Worm (Caenorhabditis elegans) whole organism, mixed stage, embryonic: ENCODE data around the gene sfxn-1.4.
A peak's percentile ranks its signal among the peaks of the same experiment; 100 is the strongest.

ENCODE experiments used
- M03D4.4 ChIP-seq: sonication (generic microtip); optimal IDR thresholded peaks from 2 replicates; lab custom pipeline; 2017; ENCODE audit warnings: mild to moderate bottlenecking, missing genetic modification characterization, missing compliant biosample characterization
- bed-3 ChIP-seq: fragments of 200-800 bp; sonication (Bioruptor generic); optimal IDR thresholded peaks from 3 replicates; lab custom pipeline; 2018; ENCODE audit warnings: mild to moderate bottlenecking, missing genetic modification characterization, moderate library complexity, missing compliant biosample characterization
- blmp-1 ChIP-seq: fragments of 150-350 bp; optimal IDR thresholded peaks from 2 replicates; lab custom pipeline; 2014; ENCODE audit warnings: missing biosample characterization, missing genetic modification characterization
- ceh-39 ChIP-seq: fragments of 150-350 bp; optimal IDR thresholded peaks from 2 replicates; lab custom pipeline; 2014; ENCODE audit warnings: missing biosample characterization, missing genetic modification characterization
- ceh-43 ChIP-seq: fragments of 200-800 bp; sonication (Bioruptor generic); optimal IDR thresholded peaks from 2 replicates; lab custom pipeline; 2018; ENCODE audit warnings: mild to moderate bottlenecking, missing genetic modification characterization, moderate library complexity, missing compliant biosample characterization
- ceh-83 ChIP-seq: fragments of 200-800 bp; sonication (Bioruptor generic); optimal IDR thresholded peaks from 2 replicates; lab custom pipeline; 2018; ENCODE audit warnings: mild to moderate bottlenecking, missing genetic modification characterization, missing compliant biosample characterization
- ces-1 ChIP-seq: fragments of 150-350 bp; optimal IDR thresholded peaks from 2 replicates; lab custom pipeline; 2014; ENCODE audit warnings: missing biosample characterization, missing genetic modification reagents, missing genetic modification characterization
- drap-1 ChIP-seq: fragments of 200-800 bp; sonication (Bioruptor generic); optimal IDR thresholded peaks from 3 replicates; lab custom pipeline; 2018; ENCODE audit warnings: mild to moderate bottlenecking, missing genetic modification characterization, missing compliant biosample characterization
- elt-1 ChIP-seq: sonication (generic microtip); optimal IDR thresholded peaks from 2 replicates; lab custom pipeline; 2017; ENCODE audit warnings: missing genetic modification characterization, mild to moderate bottlenecking, missing compliant biosample characterization, antibody characterized with exemption, moderate library complexity, borderline replicate concordance; ENCODE audit not compliant: insufficient read depth
- flh-1 ChIP-seq: fragments of 200-800 bp; sonication (Bioruptor generic); optimal IDR thresholded peaks from 2 replicates; lab custom pipeline; 2018; ENCODE audit warnings: mild to moderate bottlenecking, missing genetic modification characterization, moderate library complexity, missing compliant biosample characterization
- hlh-1 ChIP-seq: fragments of 150-350 bp; optimal IDR thresholded peaks from 2 replicates; lab custom pipeline; 2014; ENCODE audit warnings: missing biosample characterization, missing genetic modification reagents, missing genetic modification characterization
- lin-13 ChIP-seq: fragments of 150-350 bp; optimal IDR thresholded peaks from 2 replicates; lab custom pipeline; 2014; ENCODE audit warnings: missing biosample characterization, missing genetic modification characterization
- lin-32 ChIP-seq: fragments of 200-800 bp; sonication (Bioruptor generic); optimal IDR thresholded peaks from 2 replicates; lab custom pipeline; 2018; ENCODE audit warnings: mild to moderate bottlenecking, missing genetic modification characterization, missing compliant biosample characterization
- lsy-2 ChIP-seq: fragments of 150-350 bp; optimal IDR thresholded peaks from 2 replicates; lab custom pipeline; 2014; ENCODE audit warnings: missing biosample characterization, missing genetic modification characterization
- mab-5 ChIP-seq: fragments of 150-350 bp; optimal IDR thresholded peaks from 2 replicates; lab custom pipeline; 2014; ENCODE audit warnings: missing biosample characterization, missing genetic modification characterization
- mls-2 ChIP-seq: sonication (generic microtip); optimal IDR thresholded peaks from 2 replicates; lab custom pipeline; 2016; ENCODE audit warnings: mild to moderate bottlenecking, missing genetic modification characterization, moderate library complexity, missing compliant biosample characterization
- nhr-2 ChIP-seq: fragments of 150-350 bp; optimal IDR thresholded peaks from 2 replicates; lab custom pipeline; 2014; ENCODE audit warnings: missing biosample characterization, missing genetic modification characterization
- nhr-237 ChIP-seq: fragments of 150-350 bp; optimal IDR thresholded peaks from 2 replicates; lab custom pipeline; 2014; ENCODE audit warnings: missing biosample characterization, missing genetic modification characterization
- nhr-28 ChIP-seq: fragments of 150-350 bp; optimal IDR thresholded peaks from 2 replicates; lab custom pipeline; 2014; ENCODE audit warnings: missing biosample characterization, missing genetic modification characterization
- nhr-76 ChIP-seq: sonication (generic microtip); optimal IDR thresholded peaks from 2 replicates; lab custom pipeline; 2017; ENCODE audit warnings: missing biosample characterization, missing genetic modification characterization
- pha-4 ChIP-seq: fragments of 150-350 bp; optimal IDR thresholded peaks from 2 replicates; lab custom pipeline; 2018; ENCODE audit warnings: missing biosample characterization, missing genetic modification reagents, missing genetic modification characterization
- sem-2 ChIP-seq: fragments of 200-800 bp; sonication (Bioruptor generic); optimal IDR thresholded peaks from 2 replicates; lab custom pipeline; 2018; ENCODE audit warnings: mild to moderate bottlenecking, missing genetic modification characterization, missing compliant biosample characterization
- snpc-4 ChIP-seq: fragments of 150-350 bp; optimal IDR thresholded peaks from 2 replicates; lab custom pipeline; 2014; ENCODE audit warnings: missing biosample characterization, missing genetic modification characterization
- sptf-1 ChIP-seq: sonication (generic microtip); optimal IDR thresholded peaks from 2 replicates; lab custom pipeline; 2017; ENCODE audit warnings: mild to moderate bottlenecking, missing genetic modification characterization, moderate library complexity, missing compliant biosample characterization
- tbx-8 ChIP-seq: fragments of 200-800 bp; sonication (Bioruptor generic); optimal IDR thresholded peaks from 2 replicates; lab custom pipeline; 2018; ENCODE audit warnings: mild to moderate bottlenecking, missing genetic modification characterization, moderate library complexity, missing compliant biosample characterization
- unc-120 ChIP-seq: sonication (generic microtip); optimal IDR thresholded peaks from 2 replicates; lab custom pipeline; 2017; ENCODE audit warnings: missing genetic modification characterization, missing compliant biosample characterization; ENCODE audit not compliant: poor library complexity, severe bottlenecking
- unc-39 ChIP-seq: fragments of 150-350 bp; optimal IDR thresholded peaks from 2 replicates; lab custom pipeline; 2014; ENCODE audit warnings: missing biosample characterization, missing genetic modification characterization
- unc-62 ChIP-seq: fragments of 150-350 bp; optimal IDR thresholded peaks from 2 replicates; lab custom pipeline; 2014; ENCODE audit warnings: missing biosample characterization, missing genetic modification reagents, missing genetic modification characterization
- zip-8 ChIP-seq: fragments of 150-350 bp; optimal IDR thresholded peaks from 2 replicates; lab custom pipeline; 2014; ENCODE audit warnings: missing biosample characterization, missing genetic modification characterization
- ztf-11 ChIP-seq: fragments of 150-350 bp; optimal IDR thresholded peaks from 2 replicates; lab custom pipeline; 2014; ENCODE audit warnings: missing biosample characterization, missing genetic modification characterization

The sfxn-1.4 gene

ce11 chrII:11681136-11681824 is at the start of gene sfxn-1.4, which contains the start of gene C47D12.4:
TSS of gene sfxn-1.4 (minus strand) at chrII:11681236.
TSS of gene C47D12.4 (plus strand) at chrII:11681774.
- TF ChIP-seq ceh-39 (tag; lab: Kevin White, UChicago) (peak; percentile 1), lin-13 (tag; lab: Kevin White, UChicago) (no peak)
- TF ChIP-seq, all 35 proteins: peak for 1

ce11 chrII:11729757-11730535 is 48.9 kb upstream of the sfxn-1.4 start:
- TF ChIP-seq mab-5: no peak
- no peak for TF ChIP-seq nhr-237 (tag; lab: Kevin White, UChicago)
- TF ChIP-seq pha-4 (tag; lab: Kevin White, UChicago): no peak
- TF ChIP-seq lin-32: no peak
- no peak for TF ChIP-seq bed-3 (GFP tag; lab: Kevin White, UChicago)
- no peak for TF ChIP-seq blmp-1
- no peak for TF ChIP-seq lsy-2 (tag; lab: Kevin White, UChicago)
- TF ChIP-seq sptf-1 (tag; lab: Kevin White, UChicago): no peak
- TF ChIP-seq drap-1 (GFP tag; lab: Kevin White, UChicago): no peak
- TF ChIP-seq M03D4.4 (tag; lab: Kevin White, UChicago): no peak
- TF ChIP-seq ceh-43 (GFP tag; lab: Kevin White, UChicago): no peak
- no peak for TF ChIP-seq nhr-28 (tag; lab: Kevin White, UChicago)
- no peak for TF ChIP-seq unc-39 (tag; lab: Kevin White, UChicago)
- no peak for TF ChIP-seq nhr-76
- TF ChIP-seq, all 35 proteins: peak for 0

ce11 chrII:11728545-11729105 is 47.6 kb upstream of the sfxn-1.4 start, which contains the start of gene alh-8:
TSS of gene alh-8 (plus strand) at chrII:11729055.
- no peak for TF ChIP-seq drap-1 (GFP tag; lab: Kevin White, UChicago)
- TF ChIP-seq ztf-11 (tag; lab: Kevin White, UChicago): no peak
- no peak for TF ChIP-seq unc-62 (GFP tag; lab: Kevin White, UChicago)
- no peak for TF ChIP-seq sptf-1 (tag; lab: Kevin White, UChicago)
- peak; percentile 45 for TF ChIP-seq unc-120 (tag; lab: Kevin White, UChicago)
- TF ChIP-seq hlh-1 (tag; lab: Kevin White, UChicago): peak; percentile 91
- TF ChIP-seq zip-8 (tag; lab: Kevin White, UChicago): no peak
- no peak for TF ChIP-seq elt-1 (tag; lab: Kevin White, UChicago)

ce11 chrII:11727438-11727837 is 46.4 kb upstream of the sfxn-1.4 start:
- TF ChIP-seq flh-1 (GFP tag; lab: Kevin White, UChicago) (no peak), nhr-237 (tag; lab: Kevin White, UChicago) (no peak), blmp-1 (no peak), bed-3 (GFP tag; lab: Kevin White, UChicago) (no peak), ceh-43 (GFP tag; lab: Kevin White, UChicago) (no peak), mls-2 (tag; lab: Kevin White, UChicago) (no peak), nhr-2 (no peak), elt-1 (tag; lab: Kevin White, UChicago) (no peak)

- TF ChIP-seq pha-4 (tag; lab: Kevin White, UChicago): no peak
- TF ChIP-seq snpc-4 (tag; lab: Kevin White, UChicago): no peak
- TF ChIP-seq bed-3 (GFP tag; lab: Kevin White, UChicago): no peak
- TF ChIP-seq tbx-8 (GFP tag; lab: Kevin White, UChicago): no peak
- no peak for TF ChIP-seq lin-32
- TF ChIP-seq hlh-1 (tag; lab: Kevin White, UChicago): no peak
- no peak for TF ChIP-seq ceh-39 (tag; lab: Kevin White, UChicago)
- no peak for TF ChIP-seq ces-1 (GFP tag; lab: Kevin White, UChicago)
- no peak for TF ChIP-seq sem-2 (GFP tag; lab: Kevin White, UChicago)
- no peak for TF ChIP-seq ceh-83 (GFP tag; lab: Kevin White, UChicago)
- no peak for TF ChIP-seq ceh-43 (GFP tag; lab: Kevin White, UChicago)
- TF ChIP-seq drap-1 (GFP tag; lab: Kevin White, UChicago): no peak
- no peak for TF ChIP-seq nhr-28 (tag; lab: Kevin White, UChicago)
- TF ChIP-seq lin-13 (tag; lab: Kevin White, UChicago): no peak
- TF ChIP-seq blmp-1: no peak
These were observed 45.6 kb upstream of the sfxn-1.4 start, which contains the start of gene F13D12.5 for ce11 chrII:11726470-11727106. TSS of gene F13D12.5 (plus strand) at chrII:11726814.
